Fruit fly (Drosophila melanogaster): ENCODE measurements around the gene CG1637.

CG1637 gene

dm6 chrX:10822678-10823440, 54.8 kb downstream of the CG1637 start:
- no peak for TF ChIP-seq kay (GFP tag; ENCODE audit: borderline replicate concordance)

- TF ChIP-seq CG5204 (GFP tag; optimal IDR thresholded peaks at IDR 0.05), result no peak
- peak; percentile 27 for TF ChIP-seq CG14711 (tag; optimal IDR thresholded peaks at IDR 0.05)
- no peak for TF ChIP-seq pad (GFP tag; optimal IDR thresholded peaks at IDR 0.05)
Observed at dm6 chrX:10822096-10822495, 55.6 kb downstream of the CG1637 start.

- no peak for TF ChIP-seq pad (GFP tag; optimal IDR thresholded peaks at IDR 0.05)
Observed at dm6 chrX:10820741-10821140, 57.0 kb downstream of the CG1637 start.
